Worm (Caenorhabditis elegans): ENCODE data around the gene C08F1.8.

DNA sequence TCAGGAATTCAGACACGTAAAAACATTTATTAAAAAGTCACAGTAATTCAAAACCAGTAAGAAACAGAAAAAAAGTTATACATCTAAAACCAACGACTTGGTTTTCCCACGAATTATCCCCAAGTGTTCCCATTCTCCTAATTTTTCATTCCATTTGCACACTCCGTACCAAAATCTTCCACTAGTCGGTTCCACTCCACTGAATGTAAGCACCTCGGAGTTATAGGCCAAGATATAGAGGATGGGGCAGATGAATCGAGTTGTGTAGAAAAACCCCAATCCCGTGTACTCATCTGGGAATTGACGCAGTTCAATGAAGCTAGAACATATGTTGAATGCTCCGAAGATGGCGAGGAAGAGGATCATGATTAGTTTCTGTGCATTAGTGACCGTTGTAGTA, 20.9 kb downstream of the C08F1.8 start:
- TF ChIP-seq snpc-4 (tag; optimal IDR thresholded peaks at IDR 0.05) (no peak), ama-1 (optimal IDR thresholded peaks at IDR 0.05) (no peak), aly-2 (tag; optimal IDR thresholded peaks at IDR 0.05) (no peak), pag-3 (tag; optimal IDR thresholded peaks at IDR 0.05; ENCODE audit: borderline replicate concordance, insufficient read depth) (no peak), jun-1 (tag; optimal IDR thresholded peaks at IDR 0.05) (no peak), blmp-1 (tag; optimal IDR thresholded peaks at IDR 0.05) (no peak), ces-1 (GFP tag; optimal IDR thresholded peaks at IDR 0.05) (no peak), alr-1 (tag; optimal IDR thresholded peaks at IDR 0.05; ENCODE audit: borderline replicate concordance) (no peak), lsy-2 (tag; optimal IDR thresholded peaks at IDR 0.05) (no peak), fos-1 (tag; optimal IDR thresholded peaks at IDR 0.05) (no peak), unc-98 (GFP tag; IDR thresholded peaks at IDR 0.05) (no peak), lin-39 (tag; optimal IDR thresholded peaks at IDR 0.05) (no peak), pqm-1 (tag; optimal IDR thresholded peaks at IDR 0.05) (no peak), lir-3 (tag; optimal IDR thresholded peaks at IDR 0.05; ENCODE audit: poor library complexity) (no peak)

All from whole organism, L1 larva.